Worm (Caenorhabditis elegans): ENCODE results near the gene aqp-10.
A peak's percentile ranks its signal among the peaks of the same experiment; 100 is the strongest.

aqp-10 gene

DNA sequence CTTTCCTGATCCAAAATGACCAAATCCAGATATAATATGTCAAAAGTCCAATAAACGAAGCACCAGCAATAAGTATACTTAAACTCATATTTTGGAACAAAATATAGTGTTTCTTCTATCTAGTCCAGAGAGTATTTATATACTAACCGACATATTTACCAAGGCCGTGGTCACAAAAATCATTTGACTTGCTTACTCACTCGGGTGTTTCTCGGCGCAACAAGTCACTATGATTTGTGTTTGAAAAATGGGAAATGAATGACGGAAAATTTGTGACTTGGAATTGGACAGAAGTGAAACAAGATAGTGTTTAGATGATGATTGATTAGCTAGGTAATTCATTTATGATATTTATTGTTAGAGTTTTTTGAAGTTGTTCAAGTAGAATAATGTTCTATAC lies 30.6 kb upstream of the aqp-10 start, which contains the start of gene cyp-13A5 (continued):
- TF ChIP-seq mxl-2 (GFP tag; conservative IDR thresholded peaks at IDR 0.05) (no peak), nhr-42 (GFP tag; IDR thresholded peaks at IDR 0.05) (no peak), ztf-7 (tag; optimal IDR thresholded peaks at IDR 0.05) (no peak), F10B5.3 (tag; optimal IDR thresholded peaks at IDR 0.05) (no peak), nhr-6 (tag; optimal IDR thresholded peaks at IDR 0.05) (no peak), mxl-3 (GFP tag; optimal IDR thresholded peaks at IDR 0.05) (peak; percentile 26), jun-1 (tag; optimal IDR thresholded peaks at IDR 0.05) (no peak), pqm-1 (tag; optimal IDR thresholded peaks at IDR 0.05) (peak; percentile 59), nhr-237 (tag; optimal IDR thresholded peaks at IDR 0.05) (no peak), hlh-30 (tag; optimal IDR thresholded peaks at IDR 0.05; ENCODE audit: insufficient read depth) (peak; percentile 76), T26A8.4 (GFP tag; IDR thresholded peaks at IDR 0.05) (no peak), zip-2 (tag; optimal IDR thresholded peaks at IDR 0.05) (no peak), fkh-10 (GFP tag; optimal IDR thresholded peaks at IDR 0.05) (no peak), ctbp-1 (GFP tag; IDR thresholded peaks at IDR 0.05) (no peak), F37D6.2 (tag; optimal IDR thresholded peaks at IDR 0.05) (no peak), spr-1 (tag; optimal IDR thresholded peaks at IDR 0.05) (no peak), daf-16 (GFP tag; optimal IDR thresholded peaks at IDR 0.05) (no peak), daf-16 (tag; optimal IDR thresholded peaks at IDR 0.05) (peak; percentile 83), lin-39 (tag; optimal IDR thresholded peaks at IDR 0.05) (no peak), nhr-102 (tag; optimal IDR thresholded peaks at IDR 0.05) (peak; percentile 64), madf-9 (GFP tag; conservative IDR thresholded peaks at IDR 0.05) (no peak), ceh-28 (tag; optimal IDR thresholded peaks at IDR 0.05) (no peak), daf-19 (GFP tag; conservative IDR thresholded peaks at IDR 0.05) (no peak), Y48G9A.11 (GFP tag; IDR thresholded peaks at IDR 0.05) (no peak), Y105C5A.15 (GFP tag; IDR thresholded peaks at IDR 0.05) (no peak)

DNA sequence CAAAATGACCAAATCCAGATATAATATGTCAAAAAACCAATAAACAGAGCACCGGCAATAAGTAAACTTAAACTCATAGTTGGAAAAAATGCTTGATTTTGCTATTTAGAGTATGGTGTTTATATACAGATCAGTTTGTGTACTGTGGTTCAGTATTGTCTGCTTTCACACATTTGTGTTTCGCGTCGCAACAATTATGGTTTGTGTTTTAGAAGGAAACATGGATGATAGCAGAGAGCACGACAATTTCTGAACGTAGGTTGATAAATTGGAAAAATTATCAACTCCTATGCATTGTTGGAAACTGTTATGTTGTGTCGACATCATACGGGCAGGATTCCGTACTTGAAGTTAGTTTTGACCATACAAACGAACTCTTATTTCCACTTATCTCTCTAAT lies 28.0 kb upstream of the aqp-10 start, which contains the start of gene cyp-13A4:
Gene cyp-13A4, minus strand, starts transcription at position 77 of the 400 bp plus-strand sequence.
- TF ChIP-seq nhr-77 (tag; optimal IDR thresholded peaks at IDR 0.05), result no peak
- TF ChIP-seq nhr-102 (tag; optimal IDR thresholded peaks at IDR 0.05), result peak; percentile 13
- peak; percentile 78 for TF ChIP-seq dmd-6 (GFP tag; IDR thresholded peaks at IDR 0.05)
- no peak for TF ChIP-seq daf-16 (GFP tag; optimal IDR thresholded peaks at IDR 0.05)
- peak; percentile 25 for TF ChIP-seq daf-16 (tag; optimal IDR thresholded peaks at IDR 0.05)
- no peak for TF ChIP-seq duxl-1 (tag; optimal IDR thresholded peaks at IDR 0.05; ENCODE audit: poor library complexity)
- peak; percentile 58 for TF ChIP-seq nhr-28 (tag; optimal IDR thresholded peaks at IDR 0.05)
- TF ChIP-seq hlh-11 (tag; optimal IDR thresholded peaks at IDR 0.05), result peak; percentile 3
- peak; percentile 33 for TF ChIP-seq pqm-1 (tag; optimal IDR thresholded peaks at IDR 0.05)
- peak in 1 of 2 experiments; percentile 29 for TF ChIP-seq unc-62 (GFP tag; optimal IDR thresholded peaks at IDR 0.05 in 1 of 2)
- TF ChIP-seq unc-62 (tag; optimal IDR thresholded peaks at IDR 0.05), result no peak

DNA sequence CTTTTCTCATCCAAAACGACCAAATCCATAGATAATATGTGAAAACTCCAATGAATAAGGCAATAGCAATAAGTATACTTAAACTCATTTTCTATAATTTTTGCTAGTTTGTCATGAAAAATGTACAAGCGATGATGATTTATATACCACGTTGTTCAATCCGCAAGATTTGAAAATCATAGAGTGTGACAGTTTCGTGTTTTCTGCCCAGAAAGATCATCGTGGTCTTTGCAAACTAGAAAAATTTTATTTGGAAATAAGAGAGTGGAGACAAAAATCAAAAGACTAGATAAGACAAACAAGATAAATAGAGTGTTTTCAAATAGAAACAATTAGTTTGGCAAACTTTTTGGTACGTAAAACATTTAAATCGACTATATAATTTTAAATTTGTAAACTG lies 23.6 kb upstream of the aqp-10 start, which contains the start of gene cyp-13A3:
Gene cyp-13A3, minus strand, starts transcription at position 101 of the 400 bp plus-strand sequence.
- no peak for TF ChIP-seq sdz-12 (GFP tag; optimal IDR thresholded peaks at IDR 0.05)
- no peak for TF ChIP-seq lin-15B (tag; optimal IDR thresholded peaks at IDR 0.05)
- no peak for TF ChIP-seq arid-1 (GFP tag; conservative IDR thresholded peaks at IDR 0.05)
- TF ChIP-seq ceh-44 (GFP tag; IDR thresholded peaks at IDR 0.05), result no peak
- no peak for TF ChIP-seq daf-8 (GFP tag; IDR thresholded peaks at IDR 0.05)

- TF ChIP-seq daf-16 (GFP tag; optimal IDR thresholded peaks at IDR 0.05) (no peak), daf-16 (tag; optimal IDR thresholded peaks at IDR 0.05) (peak; percentile 82), pha-4 (GFP tag; IDR thresholded peaks at IDR 0.05) (no peak), pha-4 (tag; optimal IDR thresholded peaks at IDR 0.05) (no peak), nhr-28 (tag; optimal IDR thresholded peaks at IDR 0.05) (peak; percentile 87), madf-9 (GFP tag; conservative IDR thresholded peaks at IDR 0.05) (no peak), dpl-1 (GFP tag; optimal IDR thresholded peaks at IDR 0.05) (no peak), egl-43 (GFP tag; IDR thresholded peaks at IDR 0.05) (no peak), pqm-1 (tag; optimal IDR thresholded peaks at IDR 0.05) (peak; percentile 94), Y105C5A.15 (GFP tag; IDR thresholded peaks at IDR 0.05) (no peak), dmd-9 (GFP tag; IDR thresholded peaks at IDR 0.05) (no peak), nhr-42 (GFP tag; IDR thresholded peaks at IDR 0.05) (no peak), mdl-1 (tag; optimal IDR thresholded peaks at IDR 0.05) (peak in 1 of 2 experiments; percentile 70), lin-1 (GFP tag; IDR thresholded peaks at IDR 0.05) (peak; percentile 71; the same call in 1 of the 2 replicates), dmd-6 (GFP tag; IDR thresholded peaks at IDR 0.05) (peak; percentile 96), vab-7 (GFP tag; IDR thresholded peaks at IDR 0.05) (no peak), sdz-12 (GFP tag; optimal IDR thresholded peaks at IDR 0.05) (no peak), unc-39 (tag; optimal IDR thresholded peaks at IDR 0.05) (no peak), ceh-28 (tag; optimal IDR thresholded peaks at IDR 0.05) (no peak), dve-1 (tag; optimal IDR thresholded peaks at IDR 0.05; ENCODE audit: insufficient read depth) (peak; percentile 84)
These were observed 21.5 kb upstream of the aqp-10 start for ce11 chrII:9791185-9791584.
